Worm (Caenorhabditis elegans) whole organism, young adult: ENCODE data around the gene rpap-2.

ENCODE experiments used
- K12H6.12 ChIP-seq: fragments of 200-800 bp; sonication (Bioruptor generic); optimal IDR thresholded peaks from 2 replicates; lab custom pipeline; 2018; ENCODE audit warnings: mild to moderate bottlenecking, missing genetic modification characterization, missing compliant biosample characterization
- T26A5.8 ChIP-seq: sonication (generic microtip); optimal IDR thresholded peaks from 2 replicates; lab custom pipeline; 2016; ENCODE audit warnings: missing genetic modification characterization, missing compliant biosample characterization
- ama-1 ChIP-seq, 3 experiments: fragments of 150-350 bp in 1 of 3; sonication (generic microtip) in 2 of 3; optimal IDR thresholded peaks; 2 replicates each; lab custom pipeline; 2014 to 2018; ENCODE audit warnings: missing biosample characterization in 2 of 3, missing genetic modification characterization in 2 of 3, missing genetic modification reagents in 2 of 3
- ceh-100 ChIP-seq: fragments of 200-800 bp; sonication (Bioruptor generic); IDR thresholded peaks from 2 replicates; pipeline ENCODE4 v1.3.6; 2022; ENCODE audit warnings: missing genetic modification reagents, missing genetic modification characterization, missing compliant biosample characterization
- dox-1 ChIP-seq: fragments of 200-800 bp; sonication (Bioruptor generic); IDR thresholded peaks from 2 replicates; pipeline ENCODE4 v1.3.6; 2022; ENCODE audit warnings: missing genetic modification reagents, missing genetic modification characterization, missing compliant biosample characterization
- mxl-1 ChIP-seq: sonication (generic microtip); optimal IDR thresholded peaks from 2 replicates; lab custom pipeline; 2016; ENCODE audit warnings: missing genetic modification characterization, missing compliant biosample characterization
- snpc-3.4 ChIP-seq: sonication (generic microtip); optimal IDR thresholded peaks from 2 replicates; lab custom pipeline; 2017; ENCODE audit warnings: missing genetic modification characterization, mild to moderate bottlenecking, missing compliant biosample characterization, antibody characterized with exemption, moderate library complexity, missing genotype, missing genetic modification reagents

- TF ChIP-seq ama-1 (optimal IDR thresholded peaks at IDR 0.05; lab: Kevin White, UChicago) = no peak
- no peak for TF ChIP-seq ama-1 (GFP tag; optimal IDR thresholded peaks at IDR 0.05; lab: Kevin White, UChicago)
- no peak for TF ChIP-seq mxl-1 (tag; lab: Kevin White, UChicago)
- no peak for TF ChIP-seq snpc-3.4 (tag; lab: Kevin White, UChicago)
- no peak for TF ChIP-seq K12H6.12 (tag; lab: Kevin White, UChicago)
- TF ChIP-seq dox-1 (GFP tag; lab: Robert Waterston, UW) = no peak
- TF ChIP-seq ceh-100 (GFP tag; lab: Robert Waterston, UW) = no peak
- no peak for TF ChIP-seq T26A5.8 (tag; lab: Kevin White, UChicago)
Measured at ce11 chrIII:8923240-8923734, 44.5 kb upstream of the rpap-2 start, which contains the start of gene glb-1.
